Fruit fly (Drosophila melanogaster): Measurements from ENCODE around the gene Ir87a.

Ir87a gene

DNA sequence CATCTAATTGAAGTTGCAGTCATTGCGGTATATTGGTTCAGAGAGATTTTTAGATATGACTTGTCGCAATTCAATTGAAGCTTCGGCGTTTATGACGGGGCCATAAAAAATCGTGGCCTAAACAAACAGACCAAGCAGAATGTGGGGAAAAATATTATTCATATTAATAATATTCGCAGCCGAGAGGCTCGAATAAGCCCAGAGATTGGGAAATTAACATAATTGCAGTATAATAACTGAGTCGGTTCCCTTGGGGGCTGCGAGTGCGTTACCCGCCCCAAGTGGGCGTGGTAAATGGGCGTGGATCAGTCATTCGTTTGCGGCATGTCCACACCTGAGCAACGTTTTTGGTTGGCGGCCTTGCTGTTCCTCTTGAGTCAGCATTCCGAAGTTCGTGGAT, at the start of gene Ir87a:
TSS of gene Ir87a (plus strand) at position 301 of the 400 bp plus-strand sequence.
- no peak for TF ChIP-seq Sox14 (GFP tag; optimal IDR thresholded peaks at IDR 0.05)
- TF ChIP-seq CG6854 (GFP tag; optimal IDR thresholded peaks at IDR 0.05), result no peak
- no peak for TF ChIP-seq CG3919 (GFP tag; optimal IDR thresholded peaks at IDR 0.05)
- TF ChIP-seq CG6276 (GFP tag; optimal IDR thresholded peaks at IDR 0.05), result no peak
- no peak for TF ChIP-seq Smox (GFP tag; optimal IDR thresholded peaks at IDR 0.05)
- TF ChIP-seq CG6792 (GFP tag; optimal IDR thresholded peaks at IDR 0.05), result no peak
- no peak for TF ChIP-seq pdm3 (GFP tag; optimal IDR thresholded peaks at IDR 0.05)
- TF ChIP-seq ss (GFP tag; optimal IDR thresholded peaks at IDR 0.05), result no peak
- no peak for TF ChIP-seq Hr4 (GFP tag; optimal IDR thresholded peaks at IDR 0.05)
- no peak for TF ChIP-seq CG10631 (GFP tag; optimal IDR thresholded peaks at IDR 0.05)
- no peak for TF ChIP-seq Sox15 (GFP tag; optimal IDR thresholded peaks at IDR 0.05)
- no peak for TF ChIP-seq CG31627 (GFP tag; optimal IDR thresholded peaks at IDR 0.05)
- no peak for TF ChIP-seq Lpt (GFP tag; optimal IDR thresholded peaks at IDR 0.05)
- no peak for TF ChIP-seq dac (GFP tag; optimal IDR thresholded peaks at IDR 0.05)
- no peak for TF ChIP-seq fd59A (GFP tag; optimal IDR thresholded peaks at IDR 0.05)
- no peak for TF ChIP-seq CG8319 (GFP tag; optimal IDR thresholded peaks at IDR 0.05)
- no peak for TF ChIP-seq Hr38 (GFP tag; optimal IDR thresholded peaks at IDR 0.05)
- no peak for TF ChIP-seq Blimp-1 (GFP tag; optimal IDR thresholded peaks at IDR 0.05)

DNA sequence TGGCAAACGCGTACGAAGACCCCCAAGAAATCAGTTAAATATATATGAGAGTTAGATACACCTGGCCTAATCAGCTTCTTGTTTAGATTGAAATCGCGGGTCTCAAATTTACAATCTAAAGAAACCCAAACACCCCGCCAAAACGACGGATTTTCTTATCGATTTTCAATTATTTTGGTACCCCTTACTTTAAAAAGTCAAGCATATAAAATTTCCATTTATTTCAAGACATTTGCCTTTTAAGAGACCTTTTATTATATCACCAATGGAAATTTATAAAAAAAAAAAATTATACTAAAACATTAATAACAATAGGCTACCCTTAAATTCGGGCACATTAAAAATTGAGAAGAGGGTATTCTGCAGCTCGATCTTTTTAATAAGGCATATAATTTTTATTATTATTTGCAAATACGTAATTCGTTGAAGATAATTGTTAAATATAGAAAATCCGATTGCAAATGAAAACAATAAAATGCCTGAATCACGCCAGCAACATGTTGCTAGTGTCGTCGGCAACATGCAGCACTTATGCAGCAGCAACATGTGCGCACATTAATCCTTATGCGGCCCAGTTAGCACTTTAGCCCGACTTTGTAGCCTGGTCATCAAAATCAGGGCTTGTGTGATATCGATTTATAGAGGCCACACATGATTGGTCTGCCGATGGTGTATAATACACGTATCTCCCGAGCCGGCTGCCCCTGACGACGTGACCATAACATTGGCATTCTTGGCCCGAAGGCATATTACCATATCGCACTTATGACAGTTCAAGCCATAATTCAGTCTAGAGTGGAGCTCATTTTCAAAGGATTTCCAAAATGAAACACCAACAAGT, 48.0 kb upstream of the Ir87a start, which contains the start of the genes Lip3 and CG34309:
TSS of gene Lip3 (minus strand) at position 65 of the 841 bp plus-strand sequence.
TSS of gene CG34309 (plus strand) at position 791 of the 841 bp plus-strand sequence.
- TF ChIP-seq esn (GFP tag; optimal IDR thresholded peaks at IDR 0.05) (peak; percentile 85), CG3032 (tag; optimal IDR thresholded peaks at IDR 0.05) (no peak), Blimp-1 (GFP tag; optimal IDR thresholded peaks at IDR 0.05) (peak; percentile 36), eg (GFP tag; IDR thresholded peaks at IDR 0.05) (no peak), CG11762 (GFP tag; optimal IDR thresholded peaks at IDR 0.05; ENCODE audit: insufficient read depth) (no peak), Ets96B (tag; optimal IDR thresholded peaks at IDR 0.05) (peak; percentile 10), Eip75B (GFP tag; optimal IDR thresholded peaks at IDR 0.05) (no peak), Hr39 (GFP tag; optimal IDR thresholded peaks at IDR 0.05) (peak; percentile 39), CG6792 (GFP tag; optimal IDR thresholded peaks at IDR 0.05) (peak; percentile 48), achi (GFP tag; optimal IDR thresholded peaks at IDR 0.05) (peak; percentile 9), cyc (GFP tag; optimal IDR thresholded peaks at IDR 0.05) (peak; percentile 32), Sox15 (GFP tag; optimal IDR thresholded peaks at IDR 0.05) (no peak), fd85E (GFP tag; optimal IDR thresholded peaks at IDR 0.05) (no peak), CG11902 (GFP tag; optimal IDR thresholded peaks at IDR 0.05) (no peak), lz (GFP tag; optimal IDR thresholded peaks at IDR 0.05) (peak; percentile 53), CG32006 (GFP tag; optimal IDR thresholded peaks at IDR 0.05) (no peak), CG1621 (tag; optimal IDR thresholded peaks at IDR 0.05) (no peak), CG4318 (GFP tag; optimal IDR thresholded peaks at IDR 0.05) (no peak), CG11294 (GFP tag; IDR thresholded peaks at IDR 0.05) (no peak), vri (GFP tag; optimal IDR thresholded peaks at IDR 0.05) (peak; percentile 86), CG31627 (GFP tag; optimal IDR thresholded peaks at IDR 0.05) (peak; percentile 52), fkh (GFP tag; optimal IDR thresholded peaks at IDR 0.05) (no peak), OdsH (GFP tag; optimal IDR thresholded peaks at IDR 0.05) (peak; percentile 35), CG16779 (tag; optimal IDR thresholded peaks at IDR 0.05) (no peak), Met (GFP tag; optimal IDR thresholded peaks at IDR 0.05) (peak; percentile 70), pdm3 (GFP tag; optimal IDR thresholded peaks at IDR 0.05) (peak; percentile 34), CG7368 (GFP tag; optimal IDR thresholded peaks at IDR 0.05) (no peak), Eip93F (GFP tag; optimal IDR thresholded peaks at IDR 0.05) (peak; percentile 15), Hr38 (GFP tag; optimal IDR thresholded peaks at IDR 0.05) (no peak), Ets21C (GFP tag; optimal IDR thresholded peaks at IDR 0.05) (peak; percentile 46), Lpt (GFP tag; optimal IDR thresholded peaks at IDR 0.05) (no peak), Gug (GFP tag; IDR thresholded peaks at IDR 0.05) (no peak), topi (GFP tag; optimal IDR thresholded peaks at IDR 0.05) (peak; percentile 31), svp (GFP tag) (peak; percentile 90), spab (GFP tag; optimal IDR thresholded peaks at IDR 0.05) (no peak), dsx (GFP tag; optimal IDR thresholded peaks at IDR 0.05; ENCODE audit: poor library complexity, severe bottlenecking) (no peak), Smox (GFP tag; optimal IDR thresholded peaks at IDR 0.05) (peak; percentile 72), Sox14 (GFP tag; optimal IDR thresholded peaks at IDR 0.05) (peak; percentile 28), net (GFP tag; optimal IDR thresholded peaks at IDR 0.05) (no peak)
